Worm (Caenorhabditis elegans): ENCODE results near the gene ZK488.5.

ce11 chrV:596923-597322 is 3.9 kb downstream of the ZK488.5 start:
- no peak for TF ChIP-seq ama-1 (optimal IDR thresholded peaks at IDR 0.05)
- no peak for TF ChIP-seq tbx-37 (GFP tag; conservative IDR thresholded peaks at IDR 0.05)
- TF ChIP-seq tbx-11 (GFP tag; IDR thresholded peaks at IDR 0.05): no peak
- no peak for TF ChIP-seq B0310.2 (tag; optimal IDR thresholded peaks at IDR 0.05)
- TF ChIP-seq pes-1 (GFP tag; IDR thresholded peaks at IDR 0.05): no peak
- no peak for TF ChIP-seq hmbx-1 (tag; optimal IDR thresholded peaks at IDR 0.05)
- TF ChIP-seq hmg-4 (GFP tag; optimal IDR thresholded peaks at IDR 0.05): no peak
- no peak for TF ChIP-seq ceh-13 (GFP tag; optimal IDR thresholded peaks at IDR 0.05)
- no peak for TF ChIP-seq aly-1 (tag; optimal IDR thresholded peaks at IDR 0.05)
- TF ChIP-seq F13C5.2 (tag; optimal IDR thresholded peaks at IDR 0.05): no peak

All from whole organism, early embryonic.